Worm (Caenorhabditis elegans) whole organism, young adult: ENCODE data around the gene srbc-58.
A peak's percentile ranks its signal among the peaks of the same experiment; 100 is the strongest.

Experiments used
- B0019.2 ChIP-seq: fragments of 200-800 bp; sonication (Bioruptor generic); conservative IDR thresholded peaks from 2 replicates; pipeline ENCODE4 v1.3.6; 2022; ENCODE audit warnings: missing genetic modification reagents, missing genetic modification characterization, missing compliant biosample characterization
- B0035.1 ChIP-seq: sonication (generic microtip); optimal IDR thresholded peaks from 2 replicates; lab custom pipeline; 2016; ENCODE audit warnings: missing genetic modification characterization, mild to moderate bottlenecking, missing compliant biosample characterization, missing genotype, missing genetic modification reagents
- C06A6.2 ChIP-seq: fragments of 200-800 bp; sonication (Bioruptor generic); conservative IDR thresholded peaks from 2 replicates; pipeline ENCODE4 v1.3.6; 2022; ENCODE audit warnings: missing genetic modification characterization, missing compliant biosample characterization
- D2030.7 ChIP-seq: fragments of 200-800 bp; sonication (Bioruptor generic); IDR thresholded peaks from 2 replicates; pipeline ENCODE4 v1.3.6; 2022; ENCODE audit warnings: missing genetic modification reagents, missing genetic modification characterization, missing compliant biosample characterization
- F10E7.11 ChIP-seq: sonication (generic microtip); optimal IDR thresholded peaks from 2 replicates; lab custom pipeline; 2017; ENCODE audit warnings: mild to moderate bottlenecking, missing genetic modification characterization, moderate library complexity, missing compliant biosample characterization
- F22D6.2 ChIP-seq: sonication (generic microtip); optimal IDR thresholded peaks from 2 replicates; lab custom pipeline; 2016; ENCODE audit warnings: mild to moderate bottlenecking, missing genetic modification characterization, missing compliant biosample characterization
- F23B12.7 ChIP-seq: sonication (generic microtip); optimal IDR thresholded peaks from 2 replicates; lab custom pipeline; 2017; ENCODE audit warnings: missing genetic modification characterization, mild to moderate bottlenecking, missing compliant biosample characterization, antibody characterized with exemption, moderate library complexity; ENCODE audit not compliant: insufficient read depth
- F52B5.7 ChIP-seq: sonication (generic microtip); optimal IDR thresholded peaks from 2 replicates; lab custom pipeline; 2016; ENCODE audit warnings: mild to moderate bottlenecking, missing genetic modification characterization, missing compliant biosample characterization
- F57C9.4 ChIP-seq: sonication (generic microtip); optimal IDR thresholded peaks from 2 replicates; lab custom pipeline; 2017; ENCODE audit warnings: mild to moderate bottlenecking, missing genetic modification characterization, missing compliant biosample characterization
- T26A5.8 ChIP-seq: sonication (generic microtip); optimal IDR thresholded peaks from 2 replicates; lab custom pipeline; 2016; ENCODE audit warnings: missing genetic modification characterization, missing compliant biosample characterization
- Y53F4B.3 ChIP-seq: fragments of 200-800 bp; sonication (Bioruptor generic); IDR thresholded peaks from 2 replicates; pipeline ENCODE4 v1.3.6; 2022; ENCODE audit warnings: missing genetic modification reagents, missing genetic modification characterization, missing compliant biosample characterization
- Y53G8AR.9 ChIP-seq: fragments of 200-800 bp; sonication (Bioruptor generic); conservative IDR thresholded peaks from 2 replicates; pipeline ENCODE4 v1.3.6; 2022; ENCODE audit warnings: missing genetic modification reagents, missing genetic modification characterization, missing compliant biosample characterization
- Y56A3A.18 ChIP-seq: fragments of 200-800 bp; sonication (Bioruptor generic); IDR thresholded peaks from 2 replicates; pipeline ENCODE4 v1.3.6; 2022; ENCODE audit warnings: missing genetic modification reagents, missing genetic modification characterization, missing compliant biosample characterization
- Y67H2A.10 ChIP-seq: fragments of 200-800 bp; sonication (Bioruptor generic); conservative IDR thresholded peaks from 2 replicates; pipeline ENCODE4 v1.3.6; 2022; ENCODE audit warnings: missing genetic modification reagents, missing genetic modification characterization, missing compliant biosample characterization
- Y79H2A.3 ChIP-seq: fragments of 200-800 bp; sonication (Bioruptor generic); conservative IDR thresholded peaks from 2 replicates; pipeline ENCODE4 v1.3.6; 2022; ENCODE audit warnings: missing genetic modification reagents, missing genetic modification characterization, missing compliant biosample characterization
- Y95B8A.8 ChIP-seq: fragments of 200-800 bp; sonication (Bioruptor generic); IDR thresholded peaks from 2 replicates; pipeline ENCODE4 v1.3.6; 2022; ENCODE audit warnings: missing genetic modification reagents, missing genetic modification characterization, missing compliant biosample characterization
- ZK185.1 ChIP-seq: sonication (generic microtip); optimal IDR thresholded peaks from 2 replicates; lab custom pipeline; 2016; ENCODE audit warnings: mild to moderate bottlenecking, missing genetic modification characterization, missing compliant biosample characterization; ENCODE audit not compliant: poor library complexity, severe bottlenecking
- athp-1 ChIP-seq: sonication (generic microtip); optimal IDR thresholded peaks from 2 replicates; lab custom pipeline; 2017; ENCODE audit warnings: mild to moderate bottlenecking, missing genetic modification characterization, missing compliant biosample characterization
- attf-5 ChIP-seq: fragments of 200-800 bp; sonication (Bioruptor generic); optimal IDR thresholded peaks from 2 replicates; lab custom pipeline; 2018; ENCODE audit warnings: mild to moderate bottlenecking, missing genetic modification characterization, missing compliant biosample characterization
- attf-6 ChIP-seq: fragments of 200-800 bp; sonication (Bioruptor generic); IDR thresholded peaks from 2 replicates; pipeline ENCODE4 v1.3.6; 2022; ENCODE audit warnings: missing genetic modification reagents, missing genetic modification characterization, missing compliant biosample characterization
- bed-1 ChIP-seq: fragments of 200-800 bp; sonication (Bioruptor generic); IDR thresholded peaks from 2 replicates; pipeline ENCODE4 v1.3.6; 2022; ENCODE audit warnings: missing genetic modification reagents, missing genetic modification characterization, missing compliant biosample characterization
- cebp-1 ChIP-seq, 2 experiments: fragments of 200-800 bp in 1 of 2; sonication (Bioruptor generic) in 1 of 2; sonication (generic microtip) in 1 of 2; IDR thresholded peaks in 1 of 2; optimal IDR thresholded peaks in 1 of 2; 2 replicates each; pipeline versions ENCODE4 v1.3.6 to Lab custom; 2017 to 2022; ENCODE audit warnings: missing compliant biosample characterization in 2 of 2, missing genetic modification characterization in 2 of 2, mild to moderate bottlenecking in 1 of 2, missing genetic modification reagents in 1 of 2, moderate library complexity in 1 of 2
- cebp-2 ChIP-seq: fragments of 200-800 bp; sonication (Bioruptor generic); IDR thresholded peaks from 2 replicates; pipeline ENCODE4 v1.3.6; 2022; ENCODE audit warnings: missing genetic modification characterization, missing compliant biosample characterization
- ceh-91 ChIP-seq: fragments of 200-800 bp; sonication (Bioruptor generic); IDR thresholded peaks from 2 replicates; pipeline ENCODE4 v1.3.6; 2022; ENCODE audit warnings: missing genetic modification reagents, missing genetic modification characterization, missing compliant biosample characterization
- die-1 ChIP-seq: sonication (generic microtip); optimal IDR thresholded peaks from 2 replicates; lab custom pipeline; 2016; ENCODE audit warnings: missing genotype, mild to moderate bottlenecking, missing genetic modification characterization, missing compliant biosample characterization
- dox-1 ChIP-seq: fragments of 200-800 bp; sonication (Bioruptor generic); IDR thresholded peaks from 2 replicates; pipeline ENCODE4 v1.3.6; 2022; ENCODE audit warnings: missing genetic modification reagents, missing genetic modification characterization, missing compliant biosample characterization
- dpl-1 ChIP-seq: fragments of 150-350 bp; optimal IDR thresholded peaks from 2 replicates; lab custom pipeline; 2014; ENCODE audit warnings: missing biosample characterization, missing genetic modification reagents, missing genetic modification characterization
- efl-1 ChIP-seq: fragments of 150-350 bp; optimal IDR thresholded peaks from 2 replicates; lab custom pipeline; 2014; ENCODE audit warnings: missing biosample characterization, missing genetic modification reagents, missing genetic modification characterization
- egrh-3 ChIP-seq: fragments of 200-800 bp; sonication (Bioruptor generic); IDR thresholded peaks from 2 replicates; pipeline ENCODE4 v1.3.6; 2022; ENCODE audit warnings: missing genetic modification reagents, missing genetic modification characterization, missing compliant biosample characterization
- ekl-4 ChIP-seq: fragments of 200-800 bp; sonication (Bioruptor generic); IDR thresholded peaks from 2 replicates; pipeline ENCODE4 v1.3.6; 2022; ENCODE audit warnings: missing genetic modification reagents, missing genetic modification characterization, missing compliant biosample characterization
- fkh-3 ChIP-seq: sonication (generic microtip); optimal IDR thresholded peaks from 2 replicates; lab custom pipeline; 2016; ENCODE audit warnings: mild to moderate bottlenecking, missing genetic modification characterization, missing compliant biosample characterization
- hrde-1 ChIP-seq: sonication (generic microtip); optimal IDR thresholded peaks from 2 replicates; lab custom pipeline; 2016; ENCODE audit warnings: missing genetic modification characterization, mild to moderate bottlenecking, missing compliant biosample characterization, moderate library complexity, missing genotype, missing genetic modification reagents, borderline replicate concordance
- lsl-1 ChIP-seq: fragments of 200-800 bp; sonication (Bioruptor generic); optimal IDR thresholded peaks from 2 replicates; lab custom pipeline; 2018; ENCODE audit warnings: mild to moderate bottlenecking, missing genetic modification characterization, moderate library complexity, missing compliant biosample characterization
- lsy-27 ChIP-seq: sonication (generic microtip); optimal IDR thresholded peaks from 2 replicates; lab custom pipeline; 2017; ENCODE audit warnings: missing genetic modification characterization, mild to moderate bottlenecking, missing compliant biosample characterization, antibody characterized with exemption, missing genotype, borderline replicate concordance; ENCODE audit not compliant: insufficient read depth
- madf-10 ChIP-seq: sonication (generic microtip); optimal IDR thresholded peaks from 2 replicates; lab custom pipeline; 2016; ENCODE audit warnings: mild to moderate bottlenecking, missing genetic modification characterization, missing compliant biosample characterization
- madf-8 ChIP-seq: fragments of 200-800 bp; sonication (Bioruptor generic); conservative IDR thresholded peaks from 2 replicates; pipeline ENCODE4 v1.3.6; 2022; ENCODE audit warnings: missing genetic modification reagents, missing genetic modification characterization, missing compliant biosample characterization
- nfya-1 ChIP-seq: sonication (generic microtip); optimal IDR thresholded peaks from 2 replicates; lab custom pipeline; 2017; ENCODE audit warnings: antibody characterized with exemption, missing compliant biosample characterization, missing genetic modification characterization, borderline replicate concordance; ENCODE audit not compliant: insufficient read depth
- nhr-120 ChIP-seq: fragments of 200-800 bp; sonication (Bioruptor generic); IDR thresholded peaks from 2 replicates; pipeline ENCODE4 v1.3.6; 2022; ENCODE audit warnings: missing genetic modification characterization, missing compliant biosample characterization
- pbrm-1 ChIP-seq: fragments of 200-800 bp; sonication (Bioruptor generic); IDR thresholded peaks from 2 replicates; pipeline ENCODE4 v1.3.6; 2022; ENCODE audit warnings: missing genetic modification reagents, missing genetic modification characterization, missing compliant biosample characterization
- repo-1 ChIP-seq: sonication (generic microtip); optimal IDR thresholded peaks from 2 replicates; lab custom pipeline; 2017; ENCODE audit warnings: mild to moderate bottlenecking, missing genetic modification characterization, missing compliant biosample characterization
- tbp1 ChIP-seq: fragments of 200-800 bp; sonication (Bioruptor generic); optimal IDR thresholded peaks from 2 replicates; lab custom pipeline; 2018; ENCODE audit warnings: mild to moderate bottlenecking, missing genetic modification characterization, missing compliant biosample characterization
- tbx-9 ChIP-seq: sonication (generic microtip); optimal IDR thresholded peaks from 2 replicates; lab custom pipeline; 2016; ENCODE audit warnings: borderline replicate concordance, missing genetic modification characterization, inconsistent platforms, missing compliant biosample characterization
- unc-62 ChIP-seq: fragments of 150-350 bp; optimal IDR thresholded peaks from 2 replicates; lab custom pipeline; 2014; ENCODE audit warnings: missing biosample characterization, missing genetic modification reagents, missing genetic modification characterization
- ztf-25 ChIP-seq: fragments of 200-800 bp; sonication (Bioruptor generic); IDR thresholded peaks from 2 replicates; pipeline ENCODE4 v1.3.6; 2022; ENCODE audit warnings: missing genetic modification reagents, missing genetic modification characterization, missing compliant biosample characterization
- ztf-26 ChIP-seq: sonication (generic microtip); optimal IDR thresholded peaks from 2 replicates; lab custom pipeline; 2017; ENCODE audit warnings: missing genetic modification characterization, missing compliant biosample characterization
- ztf-3 ChIP-seq: fragments of 200-800 bp; sonication (Bioruptor generic); optimal IDR thresholded peaks from 2 replicates; lab custom pipeline; 2018; ENCODE audit warnings: mild to moderate bottlenecking, missing genetic modification characterization, missing compliant biosample characterization

The srbc-58 gene

ce11 chrV:730216-730615, 44.6 kb upstream of the srbc-58 start (continued):
- TF ChIP-seq ceh-91 (GFP tag; lab: Robert Waterston, UW) (no peak), C06A6.2 (GFP tag; lab: Robert Waterston, UW) (no peak; the same call in 1 of the 2 replicates), Y95B8A.8 (GFP tag; lab: Robert Waterston, UW) (0 out of 2 replicates have a peak, but pooled peaks have one; percentile 36), athp-1 (tag; lab: Kevin White, UChicago) (no peak), egrh-3 (GFP tag; lab: Robert Waterston, UW) (no peak), tbp1 (GFP tag; lab: Kevin White, UChicago) (peak; percentile 51), Y53G8AR.9 (peak; percentile 68; the same call in 1 of the 2 replicates), F10E7.11 (tag; lab: Kevin White, UChicago) (no peak), Y67H2A.10 (GFP tag; lab: Robert Waterston, UW) (no peak), ztf-26 (tag; lab: Kevin White, UChicago) (peak; percentile 20), repo-1 (peak; percentile 56), Y79H2A.3 (GFP tag; lab: Robert Waterston, UW) (no peak), die-1 (no peak), unc-62 (GFP tag; lab: Kevin White, UChicago) (no peak), attf-5 (GFP tag; lab: Kevin White, UChicago) (peak; percentile 38), dox-1 (GFP tag; lab: Robert Waterston, UW) (peak; percentile 42; the same call in 1 of the 2 replicates), tbx-9 (no peak), ekl-4 (GFP tag; lab: Robert Waterston, UW) (no peak), B0019.2 (no peak), cebp-1 (GFP tag; IDR thresholded peaks at IDR 0.05; lab: Robert Waterston, UW) (peak; percentile 37; the same call in 1 of the 2 replicates), cebp-1 (tag; optimal IDR thresholded peaks at IDR 0.05; lab: Kevin White, UChicago) (peak; percentile 71), hrde-1 (tag; lab: Kevin White, UChicago) (no peak), ZK185.1 (tag; lab: Kevin White, UChicago) (peak; percentile 25), F57C9.4 (tag; lab: Kevin White, UChicago) (no peak), bed-1 (GFP tag; lab: Robert Waterston, UW) (no peak)

- TF ChIP-seq nhr-120 (GFP tag; lab: Robert Waterston, UW), result no peak
- no peak for TF ChIP-seq madf-8 (GFP tag; lab: Robert Waterston, UW)
- TF ChIP-seq fkh-3 (tag; lab: Kevin White, UChicago), result no peak
- TF ChIP-seq Y53G8AR.9, result peak; percentile 75; the same call in 1 of the 2 replicates
- peak; percentile 83 for TF ChIP-seq ztf-26 (tag; lab: Kevin White, UChicago)
- no peak for TF ChIP-seq D2030.7 (GFP tag; lab: Robert Waterston, UW)
- TF ChIP-seq unc-62 (GFP tag; lab: Kevin White, UChicago), result peak; percentile 83
- peak; percentile 84 for TF ChIP-seq F22D6.2 (tag; lab: Kevin White, UChicago)
- no peak for TF ChIP-seq ztf-3 (GFP tag; lab: Kevin White, UChicago)
- no peak for TF ChIP-seq lsy-27 (tag; lab: Kevin White, UChicago)
- 0 out of 2 replicates have a peak, but pooled peaks have one; percentile 61 for TF ChIP-seq cebp-2 (GFP tag; lab: Robert Waterston, UW)
- TF ChIP-seq attf-6, result no peak
- TF ChIP-seq ceh-91 (GFP tag; lab: Robert Waterston, UW), result no peak
- no peak for TF ChIP-seq T26A5.8 (tag; lab: Kevin White, UChicago)
- TF ChIP-seq lsl-1 (GFP tag; lab: Kevin White, UChicago), result no peak
- no peak for TF ChIP-seq ztf-25 (GFP tag; lab: Robert Waterston, UW)
- peak; percentile 76 for TF ChIP-seq F52B5.7 (tag; lab: Kevin White, UChicago)
- no peak for TF ChIP-seq Y53F4B.3 (GFP tag; lab: Robert Waterston, UW)
- no peak for TF ChIP-seq nfya-1 (tag; lab: Kevin White, UChicago)
- TF ChIP-seq egrh-3 (GFP tag; lab: Robert Waterston, UW), result peak; percentile 67
- TF ChIP-seq die-1, result peak; percentile 57
- TF ChIP-seq F23B12.7 (tag; lab: Kevin White, UChicago), result no peak
- TF ChIP-seq Y56A3A.18, result peak; percentile 46; the same call in 1 of the 2 replicates
- peak; percentile 77 for TF ChIP-seq pbrm-1 (GFP tag; lab: Robert Waterston, UW)
- TF ChIP-seq dpl-1, result no peak
- peak; percentile 32 for TF ChIP-seq B0035.1 (tag; lab: Kevin White, UChicago)
- no peak for TF ChIP-seq efl-1 (GFP tag; lab: Kevin White, UChicago)
- TF ChIP-seq madf-10 (tag; lab: Kevin White, UChicago), result peak; percentile 79
These were observed 43.5 kb upstream of the srbc-58 start for ce11 chrV:731330-731729.
